Worm (Caenorhabditis elegans): Measurements from ENCODE around the gene maoc-1.

Gene maoc-1

DNA sequence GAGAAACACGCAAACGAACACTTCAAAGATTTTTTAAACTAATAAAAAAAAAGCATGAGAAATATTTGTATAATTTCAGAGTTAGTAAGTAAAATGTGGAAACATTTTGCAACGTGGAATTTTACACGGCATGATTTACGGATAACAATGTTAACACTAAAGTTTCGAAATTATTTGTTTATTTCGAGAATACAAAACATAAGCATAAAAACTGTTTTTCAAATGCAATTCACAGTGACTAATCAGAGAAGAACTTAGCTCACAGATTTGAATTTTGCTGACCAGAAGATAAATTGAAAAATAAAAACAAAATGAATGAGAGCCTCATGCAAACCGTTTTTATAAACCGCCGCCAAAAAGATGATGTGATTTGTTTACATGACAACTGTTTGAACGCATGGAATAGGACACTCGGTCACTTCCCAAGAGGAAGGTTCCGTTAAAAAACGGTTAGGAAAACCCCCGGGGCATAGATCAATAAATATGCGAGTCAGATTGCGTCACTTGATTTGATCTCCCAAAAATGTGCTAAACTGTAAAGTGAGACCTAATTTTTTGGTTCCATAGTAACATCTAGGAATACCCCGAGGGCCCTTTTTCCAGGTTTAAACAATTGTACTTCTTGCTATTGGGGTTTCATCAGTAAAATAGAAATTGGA is 29.9 kb downstream of the maoc-1 start, which contains the start of gene clh-3:
Gene clh-3, minus strand, starts transcription at position 51 of the 659 bp plus-strand sequence.
- no peak for TF ChIP-seq ZK546.5 (tag; optimal IDR thresholded peaks at IDR 0.05)
- no peak for TF ChIP-seq php-3 (GFP tag; IDR thresholded peaks at IDR 0.05)
- TF ChIP-seq ceh-20 (GFP tag; IDR thresholded peaks at IDR 0.05), result no peak
- no peak for TF ChIP-seq zip-2 (tag; optimal IDR thresholded peaks at IDR 0.05)
- TF ChIP-seq unc-39 (tag; optimal IDR thresholded peaks at IDR 0.05), result no peak
- no peak for TF ChIP-seq ceh-32 (tag; optimal IDR thresholded peaks at IDR 0.05; ENCODE audit: poor library complexity)
- TF ChIP-seq tag-97 (GFP tag; IDR thresholded peaks at IDR 0.05), result no peak
- TF ChIP-seq dmd-8 (GFP tag; IDR thresholded peaks at IDR 0.05), result no peak

DNA sequence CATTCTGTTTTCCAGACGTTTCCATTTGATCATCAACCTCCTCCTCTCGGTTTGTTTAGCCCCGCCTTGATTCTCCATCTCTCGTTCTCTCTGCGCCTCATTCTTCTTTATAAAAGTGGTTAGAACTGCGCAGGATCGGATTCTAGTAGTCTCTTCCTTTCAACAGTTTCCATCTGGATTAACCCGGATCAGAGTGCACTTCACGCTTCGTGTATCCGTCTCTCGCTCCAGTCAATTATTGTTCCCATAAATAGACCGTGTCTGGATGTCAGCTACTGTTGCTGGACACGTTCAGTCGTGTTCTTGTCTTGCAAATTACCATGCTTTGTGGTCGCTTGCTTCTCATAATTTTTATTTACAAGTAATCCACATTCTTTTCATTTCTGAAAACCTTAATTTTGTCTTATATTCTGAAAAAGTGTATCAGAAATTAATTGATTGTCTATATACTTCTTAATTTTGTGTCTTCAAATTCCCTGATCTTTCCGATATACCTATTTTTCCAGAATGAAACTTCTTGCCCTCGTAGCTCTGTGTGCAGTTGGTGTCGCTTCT is 32.6 kb downstream of the maoc-1 start, which contains the start of gene F32A5.4:
Gene F32A5.4, plus strand, starts transcription at position 505 of the 555 bp plus-strand sequence.
- no peak for TF ChIP-seq F37D6.2 (tag; optimal IDR thresholded peaks at IDR 0.05)
- peak; percentile 73 for TF ChIP-seq ama-1 (optimal IDR thresholded peaks at IDR 0.05)
- TF ChIP-seq unc-130 (GFP tag; optimal IDR thresholded peaks at IDR 0.05), result no peak
- peak; percentile 25 for TF ChIP-seq hlh-11 (tag; optimal IDR thresholded peaks at IDR 0.05)
- TF ChIP-seq arid-1 (GFP tag; conservative IDR thresholded peaks at IDR 0.05), result 0 out of 2 replicates have a peak, but pooled peaks have one; percentile 16

DNA sequence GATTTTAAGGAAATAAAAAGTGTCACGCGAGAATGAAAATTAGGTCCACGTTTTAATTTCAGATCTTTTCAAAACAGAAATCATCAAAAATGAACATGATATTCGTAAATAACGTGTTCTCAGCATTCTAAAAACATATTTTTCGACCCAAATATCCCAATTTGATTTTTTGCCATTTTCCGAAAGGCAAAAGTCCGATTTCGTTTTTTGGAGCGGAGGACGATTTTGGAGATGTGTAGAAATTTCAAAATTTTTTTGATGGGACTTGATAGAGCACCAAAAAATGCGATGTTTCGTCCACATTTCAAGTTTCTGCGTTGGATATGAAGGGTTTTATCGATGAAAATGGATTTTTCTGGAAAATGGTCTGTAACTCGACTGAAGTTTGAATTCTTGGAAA is 34.6 kb downstream of the maoc-1 start:
- peak in 1 of 2 experiments; percentile 1 for TF ChIP-seq mdl-1 (tag; optimal IDR thresholded peaks at IDR 0.05)
- TF ChIP-seq mep-1 (tag; optimal IDR thresholded peaks at IDR 0.05), result peak; percentile 5
- peak; percentile 40; the same call in 1 of the 2 replicates for TF ChIP-seq pha-4 (GFP tag; IDR thresholded peaks at IDR 0.05)
- TF ChIP-seq pha-4 (tag; optimal IDR thresholded peaks at IDR 0.05), result no peak
- TF ChIP-seq lsy-2 (tag; optimal IDR thresholded peaks at IDR 0.05), result peak in 1 of 2 experiments; percentile 9
- TF ChIP-seq F37D6.2 (tag; optimal IDR thresholded peaks at IDR 0.05), result no peak
- TF ChIP-seq zfp-3 (GFP tag; conservative IDR thresholded peaks at IDR 0.05), result peak; percentile 62; the same call in 1 of the 2 replicates
- TF ChIP-seq T26A8.4 (GFP tag; IDR thresholded peaks at IDR 0.05), result peak; percentile 72; the same call in 1 of the 2 replicates
- TF ChIP-seq aly-2 (tag; optimal IDR thresholded peaks at IDR 0.05), result no peak
- 0 out of 2 replicates have a peak, but pooled peaks have one; percentile 53 for TF ChIP-seq lin-29 (GFP tag; IDR thresholded peaks at IDR 0.05)

DNA sequence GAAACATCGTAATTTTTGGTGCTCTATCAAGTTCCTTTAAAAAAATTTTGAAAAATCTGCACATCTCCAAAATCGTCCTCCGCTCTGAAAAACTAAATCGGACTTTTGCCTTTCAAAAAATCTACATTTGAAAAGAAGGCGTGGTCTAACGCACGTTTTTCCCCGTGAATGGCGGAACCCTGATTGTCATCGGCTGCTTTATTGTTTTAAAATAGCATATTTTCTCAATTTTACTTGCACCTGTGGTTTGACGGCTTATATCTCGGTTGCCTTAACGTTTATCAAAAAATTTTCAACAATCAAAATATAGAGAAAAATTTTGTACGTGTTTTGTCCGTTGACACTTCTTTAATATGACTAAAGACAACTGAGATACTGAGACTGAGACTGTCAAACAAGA is 35.9 kb downstream of the maoc-1 start:
- TF ChIP-seq D1046.2 (GFP tag; IDR thresholded peaks at IDR 0.05) (no peak), mdl-1 (tag; optimal IDR thresholded peaks at IDR 0.05) (no peak), attf-4 (tag; optimal IDR thresholded peaks at IDR 0.05) (no peak), lin-38 (GFP tag; IDR thresholded peaks at IDR 0.05) (0 out of 2 replicates have a peak, but pooled peaks have one; percentile 17), F49E8.2 (tag; optimal IDR thresholded peaks at IDR 0.05; ENCODE audit: borderline replicate concordance) (no peak), unc-62 (GFP tag; optimal IDR thresholded peaks at IDR 0.05 in 1 of 2) (no peak), unc-62 (tag; optimal IDR thresholded peaks at IDR 0.05) (no peak), F10B5.3 (tag; optimal IDR thresholded peaks at IDR 0.05) (no peak), Y105C5A.15 (GFP tag; IDR thresholded peaks at IDR 0.05) (no peak), ceh-28 (tag; optimal IDR thresholded peaks at IDR 0.05) (no peak)

DNA sequence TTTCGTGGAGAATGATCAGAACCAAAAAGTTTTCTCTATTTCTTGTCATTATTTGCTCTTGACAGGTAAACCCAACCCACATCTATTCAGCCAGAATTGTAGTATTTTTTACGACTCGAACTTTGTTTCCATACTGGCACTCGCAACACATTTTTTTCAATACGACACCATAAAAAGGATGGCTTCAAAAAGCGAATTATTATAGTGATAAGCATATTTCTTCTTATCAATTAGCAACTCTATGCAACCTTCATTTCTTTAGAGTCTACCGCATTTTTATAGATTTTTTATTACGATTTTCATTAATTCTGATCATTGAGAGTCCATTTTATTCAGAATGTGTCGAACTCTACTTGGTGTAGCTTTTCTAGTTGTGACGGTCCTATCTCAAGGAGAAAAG is 36.4 kb downstream of the maoc-1 start, which contains the start of gene ctsa-3.1:
Gene ctsa-3.1, plus strand, starts transcription at position 337 of the 400 bp plus-strand sequence.
- TF ChIP-seq daf-16 (GFP tag; optimal IDR thresholded peaks at IDR 0.05) (no peak), daf-16 (tag; optimal IDR thresholded peaks at IDR 0.05) (peak; percentile 46), pqm-1 (tag; optimal IDR thresholded peaks at IDR 0.05) (peak; percentile 74), aha-1 (tag) (peak; percentile 19), zip-2 (tag; optimal IDR thresholded peaks at IDR 0.05) (no peak), dmd-6 (GFP tag; IDR thresholded peaks at IDR 0.05) (peak; percentile 68), nhr-28 (tag; optimal IDR thresholded peaks at IDR 0.05) (peak; percentile 65), hlh-11 (tag; optimal IDR thresholded peaks at IDR 0.05) (peak; percentile 26), snpc-4 (tag; optimal IDR thresholded peaks at IDR 0.05) (no peak), nhr-41 (GFP tag; IDR thresholded peaks at IDR 0.05) (no peak), ZK337.2 (GFP tag; IDR thresholded peaks at IDR 0.05) (no peak), ces-1 (GFP tag; optimal IDR thresholded peaks at IDR 0.05) (no peak), unc-62 (GFP tag; optimal IDR thresholded peaks at IDR 0.05 in 1 of 2) (no peak), unc-62 (tag; optimal IDR thresholded peaks at IDR 0.05) (no peak), lin-1 (GFP tag; IDR thresholded peaks at IDR 0.05) (no peak), F26F4.8 (GFP tag; conservative IDR thresholded peaks at IDR 0.05) (no peak), ama-1 (optimal IDR thresholded peaks at IDR 0.05) (no peak), php-3 (GFP tag; IDR thresholded peaks at IDR 0.05) (peak; percentile 90), madf-9 (GFP tag; conservative IDR thresholded peaks at IDR 0.05) (no peak)

Data from whole organism, L4 larva.